Fruit fly (Drosophila melanogaster) whole organism, wandering third instar larva: ENCODE data around the gene cno.
A peak's percentile ranks its signal among the peaks of the same experiment; 100 is the strongest.

ENCODE experiments used
- Abd-B ChIP-seq: fragments of >200 bp; optimal IDR thresholded peaks from 2 replicates; lab custom pipeline; 2017; ENCODE audit warnings: missing biosample characterization, missing genetic modification characterization
- CG32264 ChIP-seq: fragments of 200-800 bp; sonication (Bioruptor generic); optimal IDR thresholded peaks from 2 replicates; lab custom pipeline; 2016; ENCODE audit warnings: missing biosample characterization, missing genetic modification characterization
- CG9705 ChIP-seq: fragments of 200-800 bp; sonication (Bioruptor generic); optimal IDR thresholded peaks from 2 replicates; lab custom pipeline; 2018; ENCODE audit warnings: missing biosample characterization, mild to moderate bottlenecking, missing genetic modification characterization
- CrebA ChIP-seq: fragments of 200-800 bp; sonication (Bioruptor generic); optimal IDR thresholded peaks from 2 replicates; lab custom pipeline; 2016; ENCODE audit warnings: missing biosample characterization, mild to moderate bottlenecking, missing genetic modification characterization, borderline replicate concordance
- Dfd ChIP-seq: fragments of >200 bp; optimal IDR thresholded peaks from 2 replicates; lab custom pipeline; 2017; ENCODE audit warnings: missing biosample characterization, missing genetic modification characterization
- Dif ChIP-seq: fragments of 200-275, 200-300 bp; sonication (Bioruptor generic); optimal IDR thresholded peaks from 2 replicates; lab custom pipeline; 2018; ENCODE audit warnings: missing biosample characterization, missing genetic modification characterization; ENCODE audit not compliant: partially characterized antibody
- GATAd ChIP-seq: sonication (Bioruptor generic); optimal IDR thresholded peaks from 2 replicates; lab custom pipeline; 2016; ENCODE audit warnings: missing biosample characterization, missing genetic modification characterization
- HLH106 ChIP-seq: fragments of 200-800 bp; optimal IDR thresholded peaks from 3 replicates; lab custom pipeline; 2019; ENCODE audit warnings: missing biosample characterization, mild to moderate bottlenecking, missing genetic modification characterization, moderate library complexity
- Hnf4 ChIP-seq: fragments of 200-800 bp; sonication (Bioruptor generic); optimal IDR thresholded peaks from 2 replicates; lab custom pipeline; 2016; ENCODE audit warnings: missing biosample characterization, mild to moderate bottlenecking, missing genetic modification characterization
- Hr83 ChIP-seq: fragments of 200-300 bp; sonication (Bioruptor generic); optimal IDR thresholded peaks from 2 replicates; lab custom pipeline; 2016; ENCODE audit warnings: missing biosample characterization, mild to moderate bottlenecking, missing genetic modification characterization, moderate library complexity; ENCODE audit not compliant: poor library complexity, severe bottlenecking
- Jra ChIP-seq: sonication (Bioruptor generic); optimal IDR thresholded peaks from 2 replicates; lab custom pipeline; 2016; ENCODE audit warnings: missing biosample characterization, missing genetic modification characterization
- N ChIP-seq: fragments of >200 bp; optimal IDR thresholded peaks from 2 replicates; lab custom pipeline; 2018; ENCODE audit warnings: missing biosample characterization, missing external identifiers, missing genetic modification characterization
- OdsH ChIP-seq: fragments of 200-800 bp; sonication (Bioruptor generic); optimal IDR thresholded peaks from 2 replicates; lab custom pipeline; 2016; ENCODE audit warnings: missing biosample characterization, mild to moderate bottlenecking, missing genetic modification characterization
- Rel ChIP-seq, 2 experiments: fragments of 200-800 bp; sonication (Bioruptor generic) in 1 of 2; optimal IDR thresholded peaks; 2 replicates in 1 of 2; 3 replicates in 1 of 2; lab custom pipeline; 2016 to 2019; ENCODE audit warnings: mild to moderate bottlenecking in 2 of 2, missing biosample characterization in 2 of 2, missing genetic modification characterization in 2 of 2, moderate library complexity in 1 of 2
- Sp1 ChIP-seq: fragments of 200-800 bp; sonication (Bioruptor generic); optimal IDR thresholded peaks from 3 replicates; lab custom pipeline; 2019; ENCODE audit warnings: missing biosample characterization, mild to moderate bottlenecking, missing genetic modification characterization, moderate library complexity
- br ChIP-seq: fragments of 200-800 bp; sonication (Bioruptor generic); optimal IDR thresholded peaks from 2 replicates; lab custom pipeline; 2016; ENCODE audit warnings: missing biosample characterization, missing genetic modification characterization
- brk ChIP-seq: fragments of 200-800 bp; sonication (Bioruptor generic); optimal IDR thresholded peaks from 2 replicates; lab custom pipeline; 2016; ENCODE audit warnings: missing biosample characterization, mild to moderate bottlenecking, missing genetic modification characterization
- dl ChIP-seq, 2 experiments: fragments of 175-275, 200-275 bp in 1 of 2; fragments of 200-275 bp in 1 of 2; sonication (Bioruptor generic); optimal IDR thresholded peaks; lab custom pipeline; 2018; ENCODE audit warnings: mild to moderate bottlenecking in 2 of 2, missing biosample characterization in 2 of 2, missing genetic modification characterization in 2 of 2, moderate library complexity in 2 of 2; ENCODE audit not compliant: partially characterized antibody in 2 of 2, insufficient read depth in 1 of 2
- dmrt93B ChIP-seq: fragments of 200-800 bp; sonication (Bioruptor generic); optimal IDR thresholded peaks from 2 replicates; lab custom pipeline; 2018; ENCODE audit warnings: missing biosample characterization, mild to moderate bottlenecking, missing genetic modification characterization
- ey ChIP-seq: fragments of 200-800 bp; sonication (Bioruptor generic); optimal IDR thresholded peaks from 2 replicates; lab custom pipeline; 2016; ENCODE audit warnings: missing biosample characterization, missing genetic modification characterization
- foxo ChIP-seq, 2 experiments: fragments of 200-800 bp; sonication (Bioruptor generic); optimal IDR thresholded peaks; 2 replicates in 1 of 2; 3 replicates in 1 of 2; lab custom pipeline; 2016 to 2017; ENCODE audit warnings: missing biosample characterization in 2 of 2, missing genetic modification characterization in 2 of 2
- fru ChIP-seq: fragments of 200-800 bp; sonication (Bioruptor generic); optimal IDR thresholded peaks from 3 replicates; lab custom pipeline; 2016; ENCODE audit warnings: missing biosample characterization, mild to moderate bottlenecking, missing genetic modification characterization
- h ChIP-seq: fragments of 200-800 bp; sonication (Bioruptor generic); optimal IDR thresholded peaks from 3 replicates; lab custom pipeline; 2016; ENCODE audit warnings: missing biosample characterization, mild to moderate bottlenecking, missing genetic modification characterization
- pan ChIP-seq: fragments of >200 bp; optimal IDR thresholded peaks from 2 replicates; lab custom pipeline; 2017
- psq ChIP-seq: fragments of 200-800 bp; sonication (Bioruptor generic); optimal IDR thresholded peaks from 3 replicates; lab custom pipeline; 2017; ENCODE audit warnings: missing biosample characterization, mild to moderate bottlenecking, missing genetic modification characterization, moderate library complexity
- sage ChIP-seq: fragments of 200-800 bp; sonication (Bioruptor generic); optimal IDR thresholded peaks from 2 replicates; lab custom pipeline; 2016; ENCODE audit warnings: missing biosample characterization, mild to moderate bottlenecking, missing genetic modification characterization
- sv ChIP-seq: fragments of 200-800 bp; sonication (Bioruptor generic); optimal IDR thresholded peaks from 3 replicates; lab custom pipeline; 2016; ENCODE audit warnings: missing biosample characterization, missing genetic modification characterization
- usp ChIP-seq: fragments of >200 bp; optimal IDR thresholded peaks from 2 replicates; lab custom pipeline; 2017; ENCODE audit warnings: missing biosample characterization, missing genetic modification characterization
- woc ChIP-seq: sonication (Bioruptor generic); optimal IDR thresholded peaks from 2 replicates; lab custom pipeline; 2016; ENCODE audit warnings: missing biosample characterization, mild to moderate bottlenecking, missing genetic modification characterization

The cno gene

DNA sequence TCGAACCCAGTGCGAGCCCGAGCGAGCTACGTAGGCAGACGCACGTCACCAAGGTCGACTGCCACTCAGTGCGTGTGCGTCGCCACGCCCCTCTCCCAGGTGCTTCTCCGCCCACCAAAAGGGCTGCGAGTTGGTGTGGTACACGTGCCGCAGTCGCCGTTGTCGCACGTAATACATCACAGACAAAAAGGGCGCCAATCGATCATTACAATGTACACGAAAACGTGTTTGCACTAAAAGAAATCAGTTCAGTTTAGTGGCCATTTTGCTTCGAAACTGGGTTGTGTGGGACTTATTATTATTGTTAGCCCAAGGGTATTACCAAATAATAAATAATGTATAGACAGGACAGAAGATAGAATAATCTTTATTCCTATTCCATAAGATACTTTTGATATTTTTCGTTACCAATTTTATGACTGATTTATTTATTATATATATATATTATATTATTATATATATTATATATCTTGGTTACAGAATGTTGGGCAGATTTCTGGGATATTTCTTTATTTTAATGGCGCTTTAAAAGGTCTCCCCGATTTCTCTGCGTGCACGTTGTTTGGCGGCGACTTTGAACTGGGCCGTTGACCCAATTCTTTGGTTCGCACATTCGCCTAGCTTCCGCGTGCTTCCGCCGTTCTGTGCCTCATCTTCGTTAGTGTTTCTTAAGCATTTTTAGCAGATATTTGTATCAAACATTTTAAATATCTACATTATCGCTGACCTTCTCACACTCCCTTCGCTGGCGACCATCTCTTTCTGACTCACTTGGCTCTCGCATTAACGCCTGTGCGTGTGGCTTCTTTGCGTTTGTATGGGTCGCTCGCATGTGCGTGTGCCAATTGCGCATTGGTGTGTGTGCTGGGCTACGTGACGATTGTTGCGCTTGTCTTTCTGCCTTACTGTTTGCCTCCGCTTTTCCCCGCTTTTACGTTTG is 46.3 kb upstream of the cno start:
- TF ChIP-seq Hr83 (GFP tag; lab: Kevin White, UChicago) (no peak), Hnf4 (GFP tag; lab: Kevin White, UChicago) (no peak), foxo (GFP tag; optimal IDR thresholded peaks at IDR 0.05; lab: Kevin White, UChicago) (peak in 1 of 2 experiments; percentile 46), psq (peak; percentile 4), HLH106 (tag; lab: Kevin White, UChicago) (peak; percentile 54), Dif (peak; percentile 53), Dfd (no peak), Jra (GFP tag; lab: Kevin White, UChicago) (no peak), GATAd (GFP tag; lab: Kevin White, UChicago) (no peak), brk (GFP tag; lab: Kevin White, UChicago) (peak; percentile 16), ey (GFP tag; lab: Kevin White, UChicago) (no peak), N (GFP tag; lab: Kevin White, UChicago) (peak; percentile 17), CG9705 (GFP tag; lab: Kevin White, UChicago) (no peak), dmrt93B (GFP tag; lab: Kevin White, UChicago) (peak; percentile 22), sv (GFP tag; lab: Kevin White, UChicago) (peak; percentile 37), Rel (GFP tag; optimal IDR thresholded peaks at IDR 0.05; lab: Kevin White, UChicago) (no peak), Rel (tag; optimal IDR thresholded peaks at IDR 0.05; lab: Kevin White, UChicago) (peak; percentile 9), h (GFP tag; lab: Kevin White, UChicago) (peak; percentile 36), Sp1 (peak; percentile 59), usp (no peak), woc (GFP tag; lab: Kevin White, UChicago) (no peak), dl (GFP tag; optimal IDR thresholded peaks at IDR 0.05; lab: Kevin White, UChicago; ENCODE audit: insufficient read depth in 1 of 2, partially characterized antibody in 2 of 2) (peak in 1 of 2 experiments; percentile 27)
- TF ChIP-seq, all 38 proteins: peak for 12

DNA sequence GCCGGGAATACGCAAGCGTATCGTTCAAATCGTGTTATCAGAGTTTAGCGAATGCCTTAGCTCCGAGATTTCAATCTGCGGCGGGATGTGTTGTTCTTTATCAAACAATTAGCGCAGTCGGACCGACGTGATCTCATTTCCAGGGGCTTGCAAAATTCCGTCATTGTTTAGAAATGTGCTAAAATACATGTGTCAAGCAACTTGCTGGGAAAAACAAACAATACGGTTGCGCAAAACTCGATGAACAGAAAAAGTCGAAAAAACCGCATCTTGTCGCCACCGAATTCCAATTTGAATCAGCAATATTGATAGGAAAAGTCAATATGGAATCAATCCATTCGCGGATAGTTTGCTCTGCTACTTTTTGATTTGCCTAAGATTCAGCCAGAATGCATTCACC is 45.3 kb upstream of the cno start, which contains the start of gene Tim17a2:
Gene Tim17a2 (minus strand): TSS at position 101 of the 400 bp plus-strand sequence.
- TF ChIP-seq CrebA (GFP tag; lab: Kevin White, UChicago) (no peak), br (GFP tag; lab: Kevin White, UChicago) (no peak), CG9705 (GFP tag; lab: Kevin White, UChicago) (no peak), usp (no peak), psq (no peak), CG32264 (GFP tag; lab: Kevin White, UChicago) (no peak), foxo (GFP tag; optimal IDR thresholded peaks at IDR 0.05; lab: Kevin White, UChicago) (no peak), Hr83 (GFP tag; lab: Kevin White, UChicago) (no peak), h (GFP tag; lab: Kevin White, UChicago) (no peak), sv (GFP tag; lab: Kevin White, UChicago) (no peak), Jra (GFP tag; lab: Kevin White, UChicago) (no peak)

DNA sequence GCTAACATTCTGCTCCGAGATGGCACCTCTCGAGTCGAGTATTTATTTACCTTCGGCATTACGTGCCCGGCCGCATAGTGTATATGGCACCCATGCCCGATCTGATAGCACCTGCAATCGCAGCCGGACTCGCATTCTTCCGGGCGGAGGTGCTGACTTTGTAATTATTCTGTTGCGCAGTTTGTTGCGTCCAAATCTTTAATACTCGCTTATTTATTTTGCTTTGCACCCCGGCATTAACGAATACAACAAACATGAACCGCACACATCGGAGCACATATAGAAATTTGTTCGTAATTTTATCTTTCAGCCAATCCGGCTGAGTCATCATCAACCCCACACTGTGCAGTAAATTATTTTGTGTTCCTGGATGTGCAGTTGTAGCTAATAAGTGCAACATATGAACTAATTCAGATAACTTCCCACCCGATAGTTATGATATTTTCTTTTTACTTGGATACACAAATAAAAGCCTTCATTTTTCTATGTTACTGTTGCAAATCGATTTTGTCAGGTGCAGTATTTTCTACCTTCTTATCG is 44.8 kb upstream of the cno start:
- TF ChIP-seq psq = peak; percentile 15
- peak; percentile 14 for TF ChIP-seq HLH106 (tag; lab: Kevin White, UChicago)
- peak; percentile 38 for TF ChIP-seq br (GFP tag; lab: Kevin White, UChicago)
- TF ChIP-seq foxo (GFP tag; optimal IDR thresholded peaks at IDR 0.05; lab: Kevin White, UChicago) = peak in 1 of 2 experiments; percentile 37
- peak; percentile 45 for TF ChIP-seq Jra (GFP tag; lab: Kevin White, UChicago)
- TF ChIP-seq h (GFP tag; lab: Kevin White, UChicago) = peak; percentile 53
- no peak for TF ChIP-seq pan (lab: Kevin White, UChicago)
- TF ChIP-seq Dif = no peak
- TF ChIP-seq ey (GFP tag; lab: Kevin White, UChicago) = peak; percentile 16
- TF ChIP-seq CG32264 (GFP tag; lab: Kevin White, UChicago) = peak; percentile 2
- peak; percentile 26 for TF ChIP-seq OdsH (GFP tag; lab: Kevin White, UChicago)
- no peak for TF ChIP-seq sage
- TF ChIP-seq Hnf4 (GFP tag; lab: Kevin White, UChicago) = no peak
- no peak for TF ChIP-seq woc (GFP tag; lab: Kevin White, UChicago)
- TF ChIP-seq fru (GFP tag; lab: Kevin White, UChicago) = peak; percentile 48
- TF ChIP-seq dmrt93B (GFP tag; lab: Kevin White, UChicago) = no peak
- no peak for TF ChIP-seq Abd-B (GFP tag; lab: Kevin White, UChicago)
